Worm (Caenorhabditis elegans) whole organism, L3 larva: ENCODE results near the gene bath-29.

Source experiments
- ZK546.5 ChIP-seq: sonication (generic microtip); optimal IDR thresholded peaks from 2 replicates; lab custom pipeline; 2017; ENCODE audit warnings: missing biosample characterization, missing genetic modification characterization
- ama-1 ChIP-seq: fragments of 150-350 bp; optimal IDR thresholded peaks from 2 replicates; lab custom pipeline; 2018
- ceh-28 ChIP-seq: fragments of 150-350 bp; optimal IDR thresholded peaks from 2 replicates; lab custom pipeline; 2014; ENCODE audit warnings: missing biosample characterization, missing genetic modification reagents, missing genetic modification characterization
- jun-1 ChIP-seq: fragments of 150-350 bp; optimal IDR thresholded peaks from 2 replicates; lab custom pipeline; 2014; ENCODE audit warnings: missing biosample characterization, missing genetic modification reagents, missing genetic modification characterization
- lin-15B ChIP-seq: fragments of 150-350 bp; optimal IDR thresholded peaks from 2 replicates; lab custom pipeline; 2014; ENCODE audit warnings: missing biosample characterization, missing genetic modification characterization
- nhr-237 ChIP-seq: fragments of 150-350 bp; optimal IDR thresholded peaks from 2 replicates; lab custom pipeline; 2014; ENCODE audit warnings: missing biosample characterization, missing genetic modification characterization
- nhr-25 ChIP-seq: sonication (generic microtip); optimal IDR thresholded peaks from 2 replicates; lab custom pipeline; 2017; ENCODE audit warnings: missing biosample characterization, missing genetic modification characterization
- pha-4 ChIP-seq: fragments of 150-350 bp; optimal IDR thresholded peaks from 2 replicates; lab custom pipeline; 2014; ENCODE audit warnings: missing biosample characterization, missing genetic modification reagents, missing genetic modification characterization
- snpc-4 ChIP-seq: fragments of 150-350 bp; optimal IDR thresholded peaks from 2 replicates; lab custom pipeline; 2014; ENCODE audit warnings: missing biosample characterization, missing genetic modification characterization
- tbx-2 ChIP-seq: sonication (generic microtip); optimal IDR thresholded peaks from 2 replicates; lab custom pipeline; 2016; ENCODE audit warnings: mild to moderate bottlenecking, missing genetic modification characterization, missing compliant biosample characterization
- unc-39 ChIP-seq: sonication (generic microtip); optimal IDR thresholded peaks from 4 replicates; lab custom pipeline; 2017; ENCODE audit warnings: missing biosample characterization, missing genetic modification characterization
- unc-62 ChIP-seq: fragments of 150-350 bp; sonication (generic microtip); optimal IDR thresholded peaks from 4 replicates; lab custom pipeline; 2014; ENCODE audit warnings: missing biosample characterization, missing genetic modification reagents, missing genetic modification characterization

ce11 chrII:3368097-3368496 lies 19.7 kb downstream of the bath-29 start, which contains the start of gene Y49F6C.7:
- TF ChIP-seq nhr-237 (no peak), unc-62 (no peak), snpc-4 (tag; lab: Kevin White, UChicago) (no peak), nhr-25 (tag; lab: Kevin White, UChicago) (no peak), ama-1 (lab: Kevin White, UChicago) (no peak), ceh-28 (tag; lab: Kevin White, UChicago) (no peak), lin-15B (tag; lab: Kevin White, UChicago) (no peak), pha-4 (tag; lab: Kevin White, UChicago) (no peak), tbx-2 (tag; lab: Kevin White, UChicago) (no peak), ZK546.5 (tag; lab: Kevin White, UChicago) (no peak), jun-1 (tag; lab: Kevin White, UChicago) (no peak), unc-39 (tag; lab: Kevin White, UChicago) (no peak)
